Worm (Caenorhabditis elegans) whole organism, L2 larva: ENCODE results near the gene sgnh-1.

Experiments used
- ceh-82 ChIP-seq: fragments of 150-350 bp; optimal IDR thresholded peaks from 2 replicates; lab custom pipeline; 2014; ENCODE audit warnings: missing biosample characterization, missing genetic modification characterization
- nhr-10 ChIP-seq: sonication (generic microtip); optimal IDR thresholded peaks from 2 replicates; lab custom pipeline; 2017; ENCODE audit warnings: missing biosample characterization, missing genetic modification characterization
- nhr-11 ChIP-seq: fragments of 150-350 bp; optimal IDR thresholded peaks from 2 replicates; lab custom pipeline; 2014; ENCODE audit warnings: missing biosample characterization, missing genetic modification characterization
- nhr-6 ChIP-seq: fragments of 150-350 bp; optimal IDR thresholded peaks from 2 replicates; lab custom pipeline; 2014; ENCODE audit warnings: missing biosample characterization, missing genetic modification characterization
- peb-1 ChIP-seq: fragments of 150-350 bp; optimal IDR thresholded peaks from 2 replicates; lab custom pipeline; 2014; ENCODE audit warnings: missing biosample characterization, missing genetic modification characterization
- unc-62 ChIP-seq: fragments of 150-350 bp; optimal IDR thresholded peaks from 2 replicates; lab custom pipeline; 2014; ENCODE audit warnings: missing biosample characterization, missing genetic modification reagents, missing genetic modification characterization
- zag-1 ChIP-seq: fragments of 150-350 bp; optimal IDR thresholded peaks from 2 replicates; lab custom pipeline; 2014; ENCODE audit warnings: missing biosample characterization, missing genetic modification characterization

DNA sequence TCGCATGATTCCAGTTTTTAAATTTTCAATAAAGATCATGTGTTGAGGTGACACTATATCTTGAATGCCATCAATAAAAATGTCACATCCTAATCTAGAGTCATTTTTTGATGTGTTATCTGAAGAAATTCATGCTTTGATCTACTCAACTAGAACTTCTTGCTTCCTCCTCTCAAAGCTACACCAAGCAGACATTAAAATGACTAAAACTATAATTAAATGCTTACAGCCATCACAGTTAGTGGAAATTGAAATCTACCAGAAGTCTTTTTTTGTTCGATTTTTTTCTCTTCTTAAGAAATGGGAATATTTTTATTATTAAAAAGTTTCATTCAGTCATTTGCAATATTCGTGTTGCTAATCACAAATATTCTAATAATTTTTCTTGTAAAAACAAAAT, 28.1 kb downstream of the sgnh-1 start, which contains the start of gene str-158:
- no peak for TF ChIP-seq nhr-11 (tag; lab: Kevin White, UChicago)
- TF ChIP-seq nhr-6 = no peak
- no peak for TF ChIP-seq peb-1 (tag; lab: Kevin White, UChicago)
- no peak for TF ChIP-seq unc-62 (GFP tag; lab: Kevin White, UChicago)
- no peak for TF ChIP-seq zag-1 (tag; lab: Kevin White, UChicago)
- no peak for TF ChIP-seq nhr-10 (tag; lab: Kevin White, UChicago)
- no peak for TF ChIP-seq ceh-82 (tag; lab: Kevin White, UChicago)
